Fruit fly (Drosophila melanogaster): ENCODE measurements around the gene Sirt7.
A peak's percentile ranks its signal among the peaks of the same experiment; 100 is the strongest.

The Sirt7 gene

DNA sequence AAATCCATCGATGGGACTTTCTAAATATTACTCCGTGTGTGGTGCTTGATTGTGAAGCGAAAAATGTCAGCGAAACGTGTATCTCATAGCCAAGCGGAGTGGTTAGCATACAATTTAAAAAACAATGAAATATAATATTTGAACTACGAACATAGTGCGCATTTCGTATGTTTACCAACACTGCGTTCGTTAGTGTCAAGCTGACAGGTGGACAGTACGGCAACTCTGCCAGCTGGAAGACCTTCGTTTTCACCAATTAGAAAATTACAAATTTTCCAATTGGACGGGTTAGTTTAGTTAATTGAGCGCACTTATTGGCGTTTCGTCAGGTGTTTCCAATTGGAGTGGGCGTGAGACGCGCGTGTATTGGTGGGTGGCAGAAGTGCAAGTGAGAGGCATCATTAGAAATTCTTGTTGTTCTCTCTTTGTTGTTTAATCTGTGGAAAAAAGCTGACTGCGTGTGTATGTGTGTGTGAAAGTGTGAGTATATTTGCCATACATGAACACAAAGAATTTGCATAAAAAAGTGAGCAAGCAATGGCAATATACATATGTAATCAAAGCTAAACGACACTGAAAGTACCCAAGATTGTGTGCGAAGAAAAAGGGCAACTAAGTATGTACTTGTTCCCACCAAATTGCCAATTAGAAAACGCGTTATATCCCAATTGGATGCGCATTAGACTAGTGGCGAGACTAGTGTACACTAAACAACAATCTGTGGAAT, 15.9 kb upstream of the Sirt7 start:
- peak; percentile 49 for TF ChIP-seq tio (GFP tag; optimal IDR thresholded peaks at IDR 0.05)
- no peak for TF ChIP-seq CG32772 (GFP tag; IDR thresholded peaks at IDR 0.05)
- peak; percentile 15 for TF ChIP-seq CG1233 (GFP tag; optimal IDR thresholded peaks at IDR 0.05)
- TF ChIP-seq Doc3 (GFP tag; IDR thresholded peaks at IDR 0.05; ENCODE audit: partially characterized antibody): 0 out of 3 replicates have a peak, but pooled peaks have one; percentile 29
- TF ChIP-seq ems (GFP tag; optimal IDR thresholded peaks at IDR 0.05): peak; percentile 55
- TF ChIP-seq HHEX (GFP tag; optimal IDR thresholded peaks at IDR 0.05): peak; percentile 30
- no peak for TF ChIP-seq Jarid2 (GFP tag; optimal IDR thresholded peaks at IDR 0.05)
- no peak for TF ChIP-seq Sox100B (GFP tag; optimal IDR thresholded peaks at IDR 0.05)
- TF ChIP-seq CG4730 (GFP tag; IDR thresholded peaks at IDR 0.05): no peak
- TF ChIP-seq sr (GFP tag; IDR thresholded peaks at IDR 0.05): no peak
- no peak for TF ChIP-seq CG6175 (GFP tag; IDR thresholded peaks at IDR 0.05)
- peak; percentile 71 for TF ChIP-seq zen (tag; optimal IDR thresholded peaks at IDR 0.05)
- no peak for TF ChIP-seq sc (optimal IDR thresholded peaks at IDR 0.05)
- TF ChIP-seq sc (GFP tag; optimal IDR thresholded peaks at IDR 0.05): no peak
- TF ChIP-seq bigmax (GFP tag; optimal IDR thresholded peaks at IDR 0.05): no peak
- no peak for TF ChIP-seq HLHmδ (GFP tag; optimal IDR thresholded peaks at IDR 0.05)
- no peak for TF ChIP-seq CG33557 (GFP tag; optimal IDR thresholded peaks at IDR 0.05)
- peak; percentile 92 for TF ChIP-seq sens (GFP tag)
- TF ChIP-seq CG11085 (GFP tag; IDR thresholded peaks at IDR 0.05): no peak
- TF ChIP-seq Atf-2 (GFP tag; optimal IDR thresholded peaks at IDR 0.05): no peak
- TF ChIP-seq prd (optimal IDR thresholded peaks at IDR 0.05): no peak
- 0 out of 3 replicates have a peak, but pooled peaks have one; percentile 17 for TF ChIP-seq prd (GFP tag; IDR thresholded peaks at IDR 0.05)
- TF ChIP-seq E2f1 (GFP tag; IDR thresholded peaks at IDR 0.05): 0 out of 2 replicates have a peak, but pooled peaks have one; percentile 25
- TF ChIP-seq CG32767 (GFP tag; IDR thresholded peaks at IDR 0.05): peak; percentile 18; the same call in 1 of the 2 replicates
- peak; percentile 28 for TF ChIP-seq gem (tag; optimal IDR thresholded peaks at IDR 0.05)
- peak; percentile 6 for TF ChIP-seq CG9876 (GFP tag; optimal IDR thresholded peaks at IDR 0.05)
- no peak for TF ChIP-seq cas (GFP tag; IDR thresholded peaks at IDR 0.05)
- TF ChIP-seq zfh1 (GFP tag; IDR thresholded peaks at IDR 0.05): 0 out of 3 replicates have a peak, but pooled peaks have one; percentile 50
- no peak for TF ChIP-seq Hr3 (GFP tag; optimal IDR thresholded peaks at IDR 0.05)
- no peak for TF ChIP-seq Atf6 (GFP tag; IDR thresholded peaks at IDR 0.05)
- no peak for TF ChIP-seq CrebB (tag; optimal IDR thresholded peaks at IDR 0.05)
- TF ChIP-seq dmrt99B (tag; optimal IDR thresholded peaks at IDR 0.05): no peak
- TF ChIP-seq CG34376 (GFP tag; optimal IDR thresholded peaks at IDR 0.05): no peak
- no peak for TF ChIP-seq rib (GFP tag; IDR thresholded peaks at IDR 0.05)
- TF ChIP-seq nom (GFP tag; optimal IDR thresholded peaks at IDR 0.05): no peak
- TF ChIP-seq CG12071 (GFP tag; optimal IDR thresholded peaks at IDR 0.05): no peak
- TF ChIP-seq CG4854 (GFP tag; optimal IDR thresholded peaks at IDR 0.05): no peak
- TF ChIP-seq CG10209 (GFP tag; optimal IDR thresholded peaks at IDR 0.05): peak; percentile 21
- no peak for TF ChIP-seq tx (GFP tag; optimal IDR thresholded peaks at IDR 0.05)
- peak; percentile 68 for TF ChIP-seq cg (GFP tag; optimal IDR thresholded peaks at IDR 0.05)
- peak; percentile 55 for TF ChIP-seq HLH54F (GFP tag; optimal IDR thresholded peaks at IDR 0.05)
- TF ChIP-seq Dad (GFP tag; optimal IDR thresholded peaks at IDR 0.05): peak; percentile 55
- no peak for TF ChIP-seq dati (GFP tag; IDR thresholded peaks at IDR 0.05)
- no peak for TF ChIP-seq oc (tag; optimal IDR thresholded peaks at IDR 0.05)
- peak; percentile 62 for TF ChIP-seq pzg (GFP tag; optimal IDR thresholded peaks at IDR 0.05)
- peak; percentile 65 for TF ChIP-seq lilli (GFP tag; optimal IDR thresholded peaks at IDR 0.05)
- peak; percentile 96 for TF ChIP-seq ftz-f1 (GFP tag; optimal IDR thresholded peaks at IDR 0.05)
- TF ChIP-seq CG9215 (GFP tag; IDR thresholded peaks at IDR 0.05): peak; percentile 26; the same call in 1 of the 2 replicates
- 0 out of 2 replicates have a peak, but pooled peaks have one; percentile 26 for TF ChIP-seq CG42726 (GFP tag; IDR thresholded peaks at IDR 0.05; ENCODE audit: partially characterized antibody)
- TF ChIP-seq gsb (GFP tag; IDR thresholded peaks at IDR 0.05): no peak

All from whole organism, embryonic.